Fruit fly (Drosophila melanogaster) whole organism, embryonic: ENCODE data around the gene CG44013.

ENCODE experiments used
- Sin3A ChIP-seq: fragments of >200 bp; optimal IDR thresholded peaks from 2 replicates; lab custom pipeline; 2018
- Tbp ChIP-seq: fragments of >200 bp; optimal IDR thresholded peaks from 2 replicates; lab custom pipeline; 2018; ENCODE audit warnings: missing biosample characterization, missing genetic modification characterization
- ato ChIP-seq: fragments of 200-800 bp; sonication (Bioruptor generic); IDR thresholded peaks from 2 replicates; pipeline ENCODE4 v1.3.6; 2022; ENCODE audit warnings: missing biosample characterization, missing genetic modification characterization; ENCODE audit not compliant: partially characterized antibody
- crc ChIP-seq: fragments of 200-800 bp; sonication (Bioruptor generic); optimal IDR thresholded peaks from 2 replicates; lab custom pipeline; 2016; ENCODE audit warnings: missing biosample characterization, missing genetic modification characterization
- jigr1 ChIP-seq: fragments of 200-800 bp; sonication (Bioruptor generic); IDR thresholded peaks from 3 replicates; pipeline ENCODE4 v1.3.6; 2022; ENCODE audit warnings: missing biosample characterization, missing genetic modification characterization
- shn ChIP-seq: fragments of 200-800 bp; sonication (Bioruptor generic); optimal IDR thresholded peaks from 3 replicates; lab custom pipeline; 2016; ENCODE audit warnings: missing biosample characterization, missing genetic modification characterization

DNA sequence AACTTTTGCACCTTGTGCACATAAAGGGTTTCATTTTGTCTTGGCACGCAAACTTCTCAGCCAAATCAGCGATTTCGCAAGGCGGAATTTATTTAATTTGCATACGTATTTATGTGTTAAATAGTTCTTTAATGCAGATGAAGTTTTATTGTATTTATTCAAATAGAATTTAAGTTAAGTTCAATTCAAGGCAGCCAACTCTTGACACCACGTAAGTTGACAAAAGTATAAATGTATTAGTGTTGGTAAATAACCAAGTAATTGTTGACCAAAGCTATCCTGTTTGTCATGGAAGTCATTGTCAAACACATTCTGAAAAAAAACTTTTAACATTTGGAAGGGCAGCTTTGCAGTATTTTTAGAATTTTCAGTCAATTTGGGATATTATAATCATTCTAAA is 15.4 kb downstream of the CG44013 start, which contains the start of gene maca:
- TF ChIP-seq Tbp (GFP tag; lab: Kevin White, UChicago) (no peak), crc (GFP tag; lab: Kevin White, UChicago) (no peak), shn (no peak), jigr1 (GFP tag; lab: Robert Waterston, UW) (no peak), Sin3A (lab: Kevin White, UChicago) (no peak), ato (GFP tag; lab: Robert Waterston, UW) (no peak)
